Worm (Caenorhabditis elegans) whole organism, L4 larva: ENCODE measurements around the gene C53D6.8.
A peak's percentile ranks its signal among the peaks of the same experiment; 100 is the strongest.

ENCODE experiments used
- T20F7.1 ChIP-seq: fragments of 200-800 bp; sonication (Bioruptor generic); optimal IDR thresholded peaks from 2 replicates; lab custom pipeline; 2018; ENCODE audit warnings: mild to moderate bottlenecking, missing genetic modification characterization, missing compliant biosample characterization
- Y48G9A.11 ChIP-seq: fragments of 200-800 bp; sonication (Bioruptor generic); IDR thresholded peaks from 2 replicates; pipeline ENCODE4 v1.3.6; 2022; ENCODE audit warnings: missing genetic modification reagents, missing genetic modification characterization, missing compliant biosample characterization
- Y75B8A.6 ChIP-seq: fragments of 200-800 bp; sonication (Bioruptor generic); IDR thresholded peaks from 2 replicates; pipeline ENCODE4 v1.3.6; 2022; ENCODE audit warnings: missing genetic modification reagents, missing genetic modification characterization, missing compliant biosample characterization
- aha-1 ChIP-seq: fragments of 150-350 bp; peaks from one replicate; lab custom pipeline; 2014; ENCODE audit warnings: missing biosample characterization, missing genetic modification characterization
- attf-4 ChIP-seq: sonication (generic microtip); optimal IDR thresholded peaks from 3 replicates; lab custom pipeline; 2017; ENCODE audit warnings: missing biosample characterization, missing genetic modification characterization
- ceh-44 ChIP-seq: fragments of 200-800 bp; sonication (Bioruptor generic); IDR thresholded peaks from 2 replicates; pipeline ENCODE4 v1.3.6; 2022; ENCODE audit warnings: missing genetic modification reagents, missing genetic modification characterization, missing compliant biosample characterization
- cey-2 ChIP-seq: sonication (generic microtip); optimal IDR thresholded peaks from 3 replicates; lab custom pipeline; 2017; ENCODE audit warnings: missing genetic modification characterization, mild to moderate bottlenecking, missing compliant biosample characterization, antibody characterized with exemption, borderline replicate concordance; ENCODE audit not compliant: insufficient read depth
- daf-12 ChIP-seq: fragments of 150-350 bp; optimal IDR thresholded peaks from 2 replicates; lab custom pipeline; 2014; ENCODE audit warnings: missing biosample characterization, missing genetic modification reagents, missing genetic modification characterization
- daf-16 ChIP-seq, 3 experiments: sonication (generic microtip); optimal IDR thresholded peaks; 2 replicates each; lab custom pipeline; 2016 to 2017; ENCODE audit warnings: missing genetic modification characterization in 3 of 3, missing genetic modification reagents in 3 of 3, mild to moderate bottlenecking in 2 of 3, missing compliant biosample characterization in 2 of 3, missing biosample characterization in 1 of 3, moderate library complexity in 1 of 3
- daf-8 ChIP-seq: fragments of 200-800 bp; sonication (Bioruptor generic); IDR thresholded peaks from 2 replicates; pipeline ENCODE4 v1.3.6; 2022; ENCODE audit warnings: missing genetic modification characterization, missing compliant biosample characterization
- dmd-8 ChIP-seq: fragments of 200-800 bp; sonication (Bioruptor generic); IDR thresholded peaks from 2 replicates; pipeline ENCODE4 v1.3.6; 2022; ENCODE audit warnings: missing genetic modification characterization, missing compliant biosample characterization
- dmd-9 ChIP-seq: fragments of 200-800 bp; sonication (Bioruptor generic); IDR thresholded peaks from 2 replicates; pipeline ENCODE4 v1.3.6; 2022; ENCODE audit warnings: missing genetic modification reagents, missing genetic modification characterization, missing compliant biosample characterization
- duxl-1 ChIP-seq: sonication (generic microtip); optimal IDR thresholded peaks from 2 replicates; lab custom pipeline; 2016; ENCODE audit warnings: mild to moderate bottlenecking, missing genetic modification characterization, moderate library complexity, missing compliant biosample characterization; ENCODE audit not compliant: poor library complexity
- hlh-30 ChIP-seq: sonication (generic microtip); optimal IDR thresholded peaks from 2 replicates; lab custom pipeline; 2017; ENCODE audit warnings: antibody characterized with exemption, mild to moderate bottlenecking, missing genetic modification characterization, missing compliant biosample characterization; ENCODE audit not compliant: insufficient read depth
- lim-7 ChIP-seq: fragments of 200-800 bp; sonication (Bioruptor generic); IDR thresholded peaks from 2 replicates; pipeline ENCODE4 v1.3.6; 2022; ENCODE audit warnings: missing genetic modification characterization, missing compliant biosample characterization
- lin-1 ChIP-seq: fragments of 200-800 bp; sonication (Bioruptor generic); IDR thresholded peaks from 2 replicates; pipeline ENCODE4 v1.3.6; 2022; ENCODE audit warnings: missing genetic modification reagents, missing genetic modification characterization, missing compliant biosample characterization
- lin-13 ChIP-seq: fragments of 150-350 bp; optimal IDR thresholded peaks from 2 replicates; lab custom pipeline; 2014; ENCODE audit warnings: missing biosample characterization, missing genetic modification reagents, missing genetic modification characterization
- lin-39 ChIP-seq: fragments of 150-350 bp; optimal IDR thresholded peaks from 2 replicates; lab custom pipeline; 2014; ENCODE audit warnings: missing biosample characterization, missing genetic modification reagents, missing genetic modification characterization
- lsy-2 ChIP-seq, 2 experiments: fragments of 150-350 bp in 1 of 2; sonication (generic microtip) in 1 of 2; optimal IDR thresholded peaks; 2 replicates each; lab custom pipeline; 2014 to 2017; ENCODE audit warnings: missing biosample characterization in 2 of 2, missing genetic modification characterization in 2 of 2
- mdl-1 ChIP-seq, 2 experiments: fragments of 150-350 bp in 1 of 2; sonication (generic microtip) in 1 of 2; optimal IDR thresholded peaks; 2 replicates each; lab custom pipeline; 2014 to 2017; ENCODE audit warnings: missing biosample characterization in 2 of 2, missing genetic modification characterization in 2 of 2
- mdt-29 ChIP-seq: fragments of 200-800 bp; sonication (Bioruptor generic); IDR thresholded peaks from 2 replicates; pipeline ENCODE4 v1.3.6; 2022; ENCODE audit warnings: missing genetic modification reagents, missing genetic modification characterization, missing compliant biosample characterization
- mep-1 ChIP-seq: fragments of 150-350 bp; sonication (generic microtip); optimal IDR thresholded peaks from 3 replicates; lab custom pipeline; 2014; ENCODE audit warnings: missing biosample characterization, missing genetic modification characterization
- mes-2 ChIP-seq: sonication (generic microtip); optimal IDR thresholded peaks from 2 replicates; lab custom pipeline; 2016; ENCODE audit warnings: missing genotype, mild to moderate bottlenecking, missing genetic modification characterization, missing compliant biosample characterization; ENCODE audit not compliant: poor library complexity, severe bottlenecking
- mxl-3 ChIP-seq: fragments of 200-800 bp; sonication (Bioruptor generic); optimal IDR thresholded peaks from 2 replicates; lab custom pipeline; 2018; ENCODE audit warnings: mild to moderate bottlenecking, missing genetic modification characterization, missing compliant biosample characterization
- nhr-102 ChIP-seq: sonication (generic microtip); optimal IDR thresholded peaks from 2 replicates; lab custom pipeline; 2016; ENCODE audit warnings: mild to moderate bottlenecking, missing genetic modification characterization, moderate library complexity, missing compliant biosample characterization
- nhr-11 ChIP-seq: fragments of 150-350 bp; optimal IDR thresholded peaks from 2 replicates; lab custom pipeline; 2014; ENCODE audit warnings: missing biosample characterization, missing genetic modification characterization
- nhr-111 ChIP-seq: fragments of 200-800 bp; sonication (Bioruptor generic); optimal IDR thresholded peaks from 2 replicates; lab custom pipeline; 2018; ENCODE audit warnings: mild to moderate bottlenecking, missing genetic modification characterization, missing compliant biosample characterization
- nhr-28 ChIP-seq: fragments of 150-350 bp; optimal IDR thresholded peaks from 2 replicates; lab custom pipeline; 2014; ENCODE audit warnings: missing biosample characterization, missing genetic modification characterization
- nhr-48 ChIP-seq: sonication (generic microtip); optimal IDR thresholded peaks from 2 replicates; lab custom pipeline; 2016; ENCODE audit warnings: mild to moderate bottlenecking, missing genetic modification characterization, missing compliant biosample characterization
- nhr-6 ChIP-seq: fragments of 150-350 bp; optimal IDR thresholded peaks from 2 replicates; lab custom pipeline; 2014; ENCODE audit warnings: missing biosample characterization, missing genetic modification characterization
- pha-4 ChIP-seq, 2 experiments: fragments of 150-350 bp in 1 of 2; fragments of 200-800 bp in 1 of 2; sonication (Bioruptor generic) in 1 of 2; IDR thresholded peaks in 1 of 2; optimal IDR thresholded peaks in 1 of 2; 2 replicates each; pipeline versions ENCODE4 v1.3.6 to Lab custom; 2014 to 2022; ENCODE audit warnings: missing genetic modification characterization in 2 of 2, missing genetic modification reagents in 2 of 2, missing biosample characterization in 1 of 2, missing compliant biosample characterization in 1 of 2
- rbr-2 ChIP-seq: sonication (generic microtip); optimal IDR thresholded peaks from 2 replicates; lab custom pipeline; 2016; ENCODE audit warnings: missing genotype, missing genetic modification characterization, missing compliant biosample characterization
- sdz-12 ChIP-seq: fragments of 200-800 bp; sonication (Bioruptor generic); optimal IDR thresholded peaks from 2 replicates; lab custom pipeline; 2018; ENCODE audit warnings: mild to moderate bottlenecking, missing genetic modification characterization, missing compliant biosample characterization
- snpc-1.2 ChIP-seq: fragments of 200-800 bp; sonication (Bioruptor generic); IDR thresholded peaks from 2 replicates; pipeline ENCODE4 v1.3.6; 2022; ENCODE audit warnings: missing genetic modification reagents, missing genetic modification characterization, missing compliant biosample characterization
- spr-3 ChIP-seq: fragments of 200-800 bp; sonication (Bioruptor generic); optimal IDR thresholded peaks from 2 replicates; lab custom pipeline; 2018; ENCODE audit warnings: mild to moderate bottlenecking, missing genetic modification characterization, missing compliant biosample characterization
- unc-62 ChIP-seq, 3 experiments: fragments of 150-350 bp in 1 of 3; sonication (generic microtip); optimal IDR thresholded peaks in 2 of 3; peaks in 1 of 3; 1 replicate in 1 of 3; 2 replicates in 2 of 3; lab custom pipeline; 2014 to 2017; ENCODE audit warnings: missing biosample characterization in 3 of 3, missing genetic modification characterization in 3 of 3, missing genetic modification reagents in 3 of 3, missing genotype in 1 of 3
- zip-11 ChIP-seq: fragments of 200-800 bp; sonication (Bioruptor generic); IDR thresholded peaks from 2 replicates; pipeline ENCODE4 v1.3.6; 2022; ENCODE audit warnings: missing genetic modification characterization, missing compliant biosample characterization
- zip-2 ChIP-seq: fragments of 150-350 bp; optimal IDR thresholded peaks from 2 replicates; lab custom pipeline; 2014; ENCODE audit warnings: missing biosample characterization, missing genetic modification characterization
- ztf-11 ChIP-seq: fragments of 150-350 bp; optimal IDR thresholded peaks from 2 replicates; lab custom pipeline; 2014; ENCODE audit warnings: missing biosample characterization, missing genetic modification characterization

The C53D6.8 gene

ce11 chrIV:9020840-9021239 is 18.3 kb upstream of the C53D6.8 start, which contains the start of gene C53D6.4:
Gene C53D6.4, minus strand, starts transcription at chrIV:9020940.
- TF ChIP-seq nhr-111 (GFP tag; lab: Kevin White, UChicago), result no peak
- no peak for TF ChIP-seq ztf-11 (tag; lab: Kevin White, UChicago)
- no peak for TF ChIP-seq nhr-6 (tag; lab: Kevin White, UChicago)
- no peak for TF ChIP-seq daf-12 (tag; lab: Kevin White, UChicago)
- no peak for TF ChIP-seq lsy-2 (tag; optimal IDR thresholded peaks at IDR 0.05; lab: Kevin White, UChicago)
- no peak for TF ChIP-seq hlh-30 (tag; lab: Kevin White, UChicago)
- no peak for TF ChIP-seq duxl-1

- TF ChIP-seq mxl-3 (no peak), Y75B8A.6 (GFP tag; lab: Robert Waterston, UW) (no peak), pha-4 (GFP tag; IDR thresholded peaks at IDR 0.05; lab: Robert Waterston, UW) (no peak), pha-4 (tag; optimal IDR thresholded peaks at IDR 0.05; lab: Kevin White, UChicago) (no peak), sdz-12 (GFP tag; lab: Kevin White, UChicago) (no peak), mes-2 (tag; lab: Kevin White, UChicago) (no peak), mep-1 (no peak), zip-2 (tag; lab: Kevin White, UChicago) (no peak), mdt-29 (no peak), unc-62 (GFP tag; optimal IDR thresholded peaks at IDR 0.05 in 1 of 2; lab: Kevin White, UChicago) (no peak), unc-62 (tag; optimal IDR thresholded peaks at IDR 0.05; lab: Kevin White, UChicago) (no peak), cey-2 (no peak), nhr-11 (tag; lab: Kevin White, UChicago) (no peak), dmd-9 (GFP tag; lab: Robert Waterston, UW) (no peak), lin-1 (GFP tag; lab: Robert Waterston, UW) (no peak), T20F7.1 (GFP tag; lab: Kevin White, UChicago) (no peak), zip-11 (GFP tag; lab: Robert Waterston, UW) (no peak)
- TF ChIP-seq, all 104 proteins: peak for 0
These were observed 13.9 kb upstream of the C53D6.8 start, which contains the start of gene acc-2 for ce11 chrIV:9016477-9016876. Gene acc-2, plus strand, starts transcription at chrIV:9016777.

DNA sequence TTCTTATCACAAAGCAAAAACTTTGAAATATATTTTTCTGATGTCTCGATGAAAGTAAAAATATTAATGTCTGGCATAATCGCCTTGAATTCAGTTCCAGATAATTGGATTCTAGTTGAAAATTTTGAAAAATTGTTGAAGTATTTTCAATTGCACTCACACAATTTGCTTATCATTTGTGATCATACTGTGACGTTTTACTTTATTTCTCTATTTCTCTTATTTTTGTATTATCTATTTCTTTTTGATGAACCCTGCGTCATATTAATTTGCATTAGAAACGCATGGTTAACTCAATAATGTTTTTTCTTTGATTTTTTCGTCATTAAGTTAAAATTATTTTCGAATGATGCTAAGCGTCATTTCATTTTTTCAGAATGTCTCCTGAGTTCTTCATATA is 7.7 kb upstream of the C53D6.8 start, which contains the start of gene C53D6.11:
Gene C53D6.11 (plus strand): TSS at position 328 of the 400 bp plus-strand sequence.
- TF ChIP-seq dmd-8, result no peak
- TF ChIP-seq ceh-44 (GFP tag; lab: Robert Waterston, UW), result no peak
- no peak for TF ChIP-seq snpc-1.2 (GFP tag; lab: Robert Waterston, UW)
- no peak for TF ChIP-seq spr-3 (GFP tag; lab: Kevin White, UChicago)
- peak; percentile 45 for TF ChIP-seq nhr-28
- no peak for TF ChIP-seq mes-2 (tag; lab: Kevin White, UChicago)
- no peak for TF ChIP-seq daf-8
- no peak for TF ChIP-seq daf-16 (GFP tag; optimal IDR thresholded peaks at IDR 0.05; lab: Kevin White, UChicago)
- peak; percentile 36 for TF ChIP-seq daf-16 (tag; optimal IDR thresholded peaks at IDR 0.05; lab: Kevin White, UChicago)
- no peak for TF ChIP-seq aha-1 (tag; lab: Kevin White, UChicago)
- TF ChIP-seq attf-4 (tag; lab: Kevin White, UChicago), result no peak
- no peak for TF ChIP-seq Y75B8A.6 (GFP tag; lab: Robert Waterston, UW)

- no peak for TF ChIP-seq nhr-6 (tag; lab: Kevin White, UChicago)
- no peak for TF ChIP-seq nhr-102 (tag; lab: Kevin White, UChicago)
- no peak for TF ChIP-seq Y48G9A.11 (GFP tag; lab: Robert Waterston, UW)
- no peak for TF ChIP-seq lim-7 (GFP tag; lab: Robert Waterston, UW)
- TF ChIP-seq rbr-2 (tag; lab: Kevin White, UChicago), result no peak
- TF ChIP-seq daf-8, result no peak
- TF ChIP-seq mdl-1 (tag; optimal IDR thresholded peaks at IDR 0.05; lab: Kevin White, UChicago), result no peak
- no peak for TF ChIP-seq lin-39 (tag; lab: Kevin White, UChicago)
- no peak for TF ChIP-seq lin-13 (GFP tag; lab: Kevin White, UChicago)
- no peak for TF ChIP-seq nhr-48 (tag; lab: Kevin White, UChicago)
These were observed 5.4 kb upstream of the C53D6.8 start for ce11 chrIV:9007947-9008346.
